Worm (Caenorhabditis elegans) whole organism, L1 larva: ENCODE data around the gene rsef-1.
A peak's percentile ranks its signal among the peaks of the same experiment; 100 is the strongest.

Experiments used
- aly-2 ChIP-seq: fragments of 150-350 bp; optimal IDR thresholded peaks from 2 replicates; lab custom pipeline; 2014; ENCODE audit warnings: missing biosample characterization, missing genetic modification characterization
- ceh-82 ChIP-seq, 3 experiments: fragments of 150-350 bp in 1 of 3; sonication (generic microtip) in 2 of 3; optimal IDR thresholded peaks; 2 replicates each; lab custom pipeline; 2014 to 2017; ENCODE audit warnings: missing biosample characterization in 3 of 3, missing genetic modification characterization in 3 of 3
- elt-2 ChIP-seq: sonication (generic microtip); optimal IDR thresholded peaks from 2 replicates; lab custom pipeline; 2016; ENCODE audit warnings: missing genetic modification characterization, mild to moderate bottlenecking, inconsistent platforms, missing compliant biosample characterization, missing genetic modification reagents
- elt-3 ChIP-seq, 6 experiments: fragments of 150-350 bp in 1 of 6; sonication (generic microtip); optimal IDR thresholded peaks; 2 replicates each; lab custom pipeline; 2017 to 2018; ENCODE audit warnings: missing biosample characterization in 6 of 6, missing genetic modification characterization in 6 of 6, inconsistent platforms in 1 of 6
- lin-14 ChIP-seq: fragments of 200-800 bp; sonication (Bioruptor generic); optimal IDR thresholded peaks from 2 replicates; lab custom pipeline; 2018; ENCODE audit warnings: mild to moderate bottlenecking, missing genetic modification characterization, moderate library complexity, missing compliant biosample characterization
- lsy-2 ChIP-seq, 2 experiments: fragments of 150-350 bp; optimal IDR thresholded peaks; 2 replicates each; lab custom pipeline; 2014; ENCODE audit warnings: missing biosample characterization in 2 of 2, missing genetic modification characterization in 2 of 2
- nhr-77 ChIP-seq: fragments of 150-350 bp; optimal IDR thresholded peaks from 2 replicates; lab custom pipeline; 2014; ENCODE audit warnings: missing biosample characterization, missing genetic modification characterization
- pag-3 ChIP-seq: sonication (generic microtip); optimal IDR thresholded peaks from 2 replicates; lab custom pipeline; 2017; ENCODE audit warnings: missing genetic modification characterization, mild to moderate bottlenecking, missing compliant biosample characterization, antibody characterized with exemption, borderline replicate concordance; ENCODE audit not compliant: insufficient read depth
- pqm-1 ChIP-seq: sonication (generic microtip); optimal IDR thresholded peaks from 3 replicates; lab custom pipeline; 2017; ENCODE audit warnings: missing biosample characterization, missing genetic modification characterization
- snpc-4 ChIP-seq: fragments of 150-350 bp; optimal IDR thresholded peaks from 2 replicates; lab custom pipeline; 2014; ENCODE audit warnings: missing biosample characterization, missing genetic modification characterization
- tlp-1 ChIP-seq: fragments of 150-350 bp; optimal IDR thresholded peaks from 2 replicates; lab custom pipeline; 2014; ENCODE audit warnings: missing biosample characterization, missing genetic modification characterization
- unc-86 ChIP-seq: sonication (generic microtip); optimal IDR thresholded peaks from 2 replicates; lab custom pipeline; 2016; ENCODE audit warnings: missing genetic modification characterization, missing compliant biosample characterization
- unc-98 ChIP-seq: fragments of 200-800 bp; sonication (Bioruptor generic); IDR thresholded peaks from 2 replicates; pipeline ENCODE4 v1.3.6; 2022; ENCODE audit warnings: missing genetic modification characterization, missing compliant biosample characterization
- ztf-4 ChIP-seq: fragments of 150-350 bp; optimal IDR thresholded peaks from 2 replicates; lab custom pipeline; 2014; ENCODE audit warnings: missing biosample characterization, missing genetic modification characterization

- no peak for TF ChIP-seq aly-2 (tag; lab: Kevin White, UChicago)
- peak; percentile 86 for TF ChIP-seq lin-14 (GFP tag; lab: Kevin White, UChicago)
- no peak for TF ChIP-seq unc-98 (GFP tag; lab: Robert Waterston, UW)
- TF ChIP-seq elt-2 (tag; lab: Kevin White, UChicago) = no peak
- TF ChIP-seq unc-86 (tag; lab: Kevin White, UChicago) = peak; percentile 41
- no peak for TF ChIP-seq pqm-1
- no peak for TF ChIP-seq elt-3 (tag; optimal IDR thresholded peaks at IDR 0.05; lab: Kevin White, UChicago)
- no peak for TF ChIP-seq ztf-4 (tag; lab: Kevin White, UChicago)
- peak in 1 of 2 experiments; percentile 57 for TF ChIP-seq lsy-2 (tag; optimal IDR thresholded peaks at IDR 0.05; lab: Kevin White, UChicago)
- TF ChIP-seq snpc-4 (tag; lab: Kevin White, UChicago) = no peak
- TF ChIP-seq ceh-82 (tag; optimal IDR thresholded peaks at IDR 0.05; lab: Kevin White, UChicago) = peak; percentile 40 to 66 (median 50)
- no peak for TF ChIP-seq tlp-1 (tag; lab: Kevin White, UChicago)
- no peak for TF ChIP-seq nhr-77 (tag; lab: Kevin White, UChicago)
- no peak for TF ChIP-seq pag-3 (tag; lab: Kevin White, UChicago)
These were observed 10.0 kb downstream of the rsef-1 start for ce11 chrX:3049233-3049632.
